Worm (Caenorhabditis elegans) whole organism, mixed stage, embryonic: ENCODE data around the gene suds-3.

Experiments
- lin-32 ChIP-seq: fragments of 200-800 bp; sonication (Bioruptor generic); optimal IDR thresholded peaks from 2 replicates; lab custom pipeline; 2018; ENCODE audit warnings: mild to moderate bottlenecking, missing genetic modification characterization, missing compliant biosample characterization
- mab-5 ChIP-seq: fragments of 150-350 bp; optimal IDR thresholded peaks from 2 replicates; lab custom pipeline; 2014; ENCODE audit warnings: missing biosample characterization, missing genetic modification characterization

DNA sequence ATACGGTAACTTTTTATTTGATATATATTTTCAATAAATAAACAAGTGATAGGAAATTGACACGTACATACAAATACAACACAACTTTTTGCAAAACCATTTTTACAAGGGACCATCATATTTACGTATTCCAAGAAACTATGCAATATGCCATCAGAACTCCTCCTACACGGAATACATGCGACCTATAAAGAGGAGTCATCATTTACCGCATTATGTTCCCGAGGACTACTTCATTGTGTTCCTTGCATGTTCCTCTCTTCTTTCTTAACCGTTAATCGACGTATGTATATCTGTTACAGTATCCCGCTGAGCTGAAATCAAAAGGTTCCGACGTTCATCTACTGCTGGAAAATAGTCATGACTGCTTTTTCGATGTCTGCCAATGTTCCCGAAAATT lies 12.4 kb upstream of the suds-3 start, which contains the start of gene C50H2.5:
- no peak for TF ChIP-seq mab-5
- TF ChIP-seq lin-32 = no peak
